Worm (Caenorhabditis elegans) whole organism, L4 larva: ENCODE results near the gene gen-1.

Source experiments
- aly-2 ChIP-seq: sonication (generic microtip); optimal IDR thresholded peaks from 2 replicates; lab custom pipeline; 2018; ENCODE audit warnings: missing biosample characterization, missing genetic modification characterization
- dmd-6 ChIP-seq: fragments of 200-800 bp; sonication (Bioruptor generic); IDR thresholded peaks from 2 replicates; pipeline ENCODE4 v1.3.6; 2022; ENCODE audit warnings: missing genetic modification reagents, missing genetic modification characterization, missing compliant biosample characterization
- spr-3 ChIP-seq: fragments of 200-800 bp; sonication (Bioruptor generic); optimal IDR thresholded peaks from 2 replicates; lab custom pipeline; 2018; ENCODE audit warnings: mild to moderate bottlenecking, missing genetic modification characterization, missing compliant biosample characterization
- unc-130 ChIP-seq: sonication (generic microtip); optimal IDR thresholded peaks from 2 replicates; lab custom pipeline; 2016; ENCODE audit warnings: missing genetic modification reagents, missing genetic modification characterization, missing compliant biosample characterization

DNA sequence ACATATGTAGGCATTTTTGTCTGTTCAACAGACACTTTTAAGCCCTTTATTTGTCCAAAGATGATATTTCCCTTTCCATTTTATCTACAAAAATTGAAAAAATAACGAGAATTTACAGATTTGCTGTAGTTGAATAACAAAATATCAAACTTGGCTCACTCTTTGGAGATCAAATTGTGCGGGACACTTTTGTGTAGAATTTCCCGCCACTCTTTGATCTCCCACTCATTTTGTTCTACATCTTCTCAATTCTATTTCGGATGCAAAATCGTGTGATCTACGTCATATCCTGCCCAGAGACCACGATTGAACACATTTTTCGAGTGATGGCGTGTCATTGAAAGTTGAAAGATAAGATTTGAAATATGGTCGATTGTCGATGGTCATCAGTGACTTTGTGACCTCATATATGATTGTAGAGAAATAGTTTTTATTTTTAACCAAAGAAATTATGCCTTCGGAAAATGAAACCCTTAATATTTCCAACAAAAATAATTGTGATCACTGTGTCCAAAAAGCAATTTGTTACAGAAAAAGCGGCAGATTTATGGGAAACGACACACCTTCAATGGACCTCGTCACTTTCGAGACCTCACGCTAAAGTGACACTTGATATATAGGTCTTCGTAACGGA, 31.0 kb downstream of the gen-1 start, which contains the start of gene hot-4:
- no peak for TF ChIP-seq aly-2 (tag; lab: Kevin White, UChicago)
- no peak for TF ChIP-seq dmd-6 (GFP tag; lab: Robert Waterston, UW)
- no peak for TF ChIP-seq unc-130 (GFP tag; lab: Kevin White, UChicago)
- no peak for TF ChIP-seq spr-3 (GFP tag; lab: Kevin White, UChicago)
